Fruit fly (Drosophila melanogaster): ENCODE results near the gene CG43998.

The CG43998 gene

dm6 chr3R:23878318-23878799 is 50.4 kb downstream of the CG43998 start (continued):
- peak; percentile 71 for TF ChIP-seq CG4318 (GFP tag; optimal IDR thresholded peaks at IDR 0.05)
- no peak for TF ChIP-seq dac (GFP tag; optimal IDR thresholded peaks at IDR 0.05)
- no peak for TF ChIP-seq Sox102F (GFP tag; optimal IDR thresholded peaks at IDR 0.05)
- TF ChIP-seq CG6808 (GFP tag; optimal IDR thresholded peaks at IDR 0.05): peak; percentile 60
- peak; percentile 74 for TF ChIP-seq Ets96B (tag; optimal IDR thresholded peaks at IDR 0.05)
- TF ChIP-seq Lpt (GFP tag; optimal IDR thresholded peaks at IDR 0.05): peak; percentile 25
- peak; percentile 41 for TF ChIP-seq achi (GFP tag; optimal IDR thresholded peaks at IDR 0.05)
- TF ChIP-seq fkh (GFP tag; optimal IDR thresholded peaks at IDR 0.05): no peak
- TF ChIP-seq Sox15 (GFP tag; optimal IDR thresholded peaks at IDR 0.05): peak; percentile 22
- no peak for TF ChIP-seq CG1621 (tag; optimal IDR thresholded peaks at IDR 0.05)
- TF ChIP-seq CG8632 (GFP tag; optimal IDR thresholded peaks at IDR 0.05): peak; percentile 43
- peak; percentile 70 for TF ChIP-seq CG8119 (GFP tag; IDR thresholded peaks at IDR 0.05)
- TF ChIP-seq CG7368 (GFP tag; optimal IDR thresholded peaks at IDR 0.05): peak; percentile 8
- peak; percentile 90 for TF ChIP-seq CG32006 (GFP tag; optimal IDR thresholded peaks at IDR 0.05)
- TF ChIP-seq CG11294 (GFP tag; IDR thresholded peaks at IDR 0.05): no peak
- TF ChIP-seq vri (GFP tag; optimal IDR thresholded peaks at IDR 0.05): peak; percentile 40
- no peak for TF ChIP-seq Blimp-1 (GFP tag; optimal IDR thresholded peaks at IDR 0.05)
- no peak for TF ChIP-seq Smox (GFP tag; optimal IDR thresholded peaks at IDR 0.05)
- TF ChIP-seq Sox14 (GFP tag; optimal IDR thresholded peaks at IDR 0.05): peak; percentile 51
- TF ChIP-seq Hr4 (GFP tag; optimal IDR thresholded peaks at IDR 0.05): peak; percentile 70

Data from whole organism, prepupa.